Worm (Caenorhabditis elegans): Measurements from ENCODE around the gene pps-1.

Gene pps-1

ce11 chrIV:10141930-10142505 lies 19.8 kb upstream of the pps-1 start, which contains the start of the genes gst-2, gst-4 and dhs-12:
TSS of gene gst-2 (minus strand) at chrIV:10142061.
TSS of gene gst-4 (plus strand) at chrIV:10142225.
TSS of gene dhs-12 (plus strand) at chrIV:10142455.
- TF ChIP-seq ceh-83 (GFP tag; optimal IDR thresholded peaks at IDR 0.05): no peak
- TF ChIP-seq elt-3 (tag; optimal IDR thresholded peaks at IDR 0.05): no peak
- TF ChIP-seq unc-39 (tag; optimal IDR thresholded peaks at IDR 0.05): no peak
- no peak for TF ChIP-seq lin-13 (tag; optimal IDR thresholded peaks at IDR 0.05)
- TF ChIP-seq drap-1 (GFP tag; optimal IDR thresholded peaks at IDR 0.05): no peak
- TF ChIP-seq nhr-76 (tag; optimal IDR thresholded peaks at IDR 0.05): no peak
- no peak for TF ChIP-seq nhr-28 (tag; optimal IDR thresholded peaks at IDR 0.05)
- TF ChIP-seq unc-120 (tag; optimal IDR thresholded peaks at IDR 0.05; ENCODE audit: poor library complexity, severe bottlenecking): no peak
- no peak for TF ChIP-seq nhr-2 (tag; optimal IDR thresholded peaks at IDR 0.05)
- TF ChIP-seq nhr-237 (tag; optimal IDR thresholded peaks at IDR 0.05): no peak
- TF ChIP-seq zip-8 (tag; optimal IDR thresholded peaks at IDR 0.05): no peak
- no peak for TF ChIP-seq cnd-1 (tag; optimal IDR thresholded peaks at IDR 0.05)

ce11 chrIV:10143640-10144039 lies 18.2 kb upstream of the pps-1 start, which contains the start of gene msp-38:
TSS of gene msp-38 (minus strand) at chrIV:10143740.
- TF ChIP-seq unc-39 (tag; optimal IDR thresholded peaks at IDR 0.05) (no peak), elt-1 (tag; optimal IDR thresholded peaks at IDR 0.05; ENCODE audit: borderline replicate concordance, insufficient read depth) (no peak), nhr-12 (tag; optimal IDR thresholded peaks at IDR 0.05) (no peak), lin-32 (GFP tag; optimal IDR thresholded peaks at IDR 0.05) (no peak), ceh-83 (GFP tag; optimal IDR thresholded peaks at IDR 0.05) (no peak), drap-1 (GFP tag; optimal IDR thresholded peaks at IDR 0.05) (no peak)

ce11 chrIV:10144487-10144886 lies 17.3 kb upstream of the pps-1 start:
- no peak for TF ChIP-seq unc-62 (GFP tag; optimal IDR thresholded peaks at IDR 0.05)
- no peak for TF ChIP-seq flh-1 (GFP tag; optimal IDR thresholded peaks at IDR 0.05)
- TF ChIP-seq zip-8 (tag; optimal IDR thresholded peaks at IDR 0.05): no peak
- TF ChIP-seq mls-2 (tag; optimal IDR thresholded peaks at IDR 0.05): no peak
- TF ChIP-seq ces-1 (GFP tag; optimal IDR thresholded peaks at IDR 0.05): no peak
- TF ChIP-seq lin-32 (GFP tag; optimal IDR thresholded peaks at IDR 0.05): no peak
- TF ChIP-seq cnd-1 (tag; optimal IDR thresholded peaks at IDR 0.05): no peak
- TF ChIP-seq unc-39 (tag; optimal IDR thresholded peaks at IDR 0.05): no peak

ce11 chrIV:10144909-10145308 lies 16.9 kb upstream of the pps-1 start:
- TF ChIP-seq unc-120 (tag; optimal IDR thresholded peaks at IDR 0.05; ENCODE audit: poor library complexity, severe bottlenecking) (no peak), ham-2 (GFP tag; optimal IDR thresholded peaks at IDR 0.05) (no peak), cnd-1 (tag; optimal IDR thresholded peaks at IDR 0.05) (no peak), ces-1 (GFP tag; optimal IDR thresholded peaks at IDR 0.05) (no peak), ztf-11 (tag; optimal IDR thresholded peaks at IDR 0.05) (no peak), M03D4.4 (tag; optimal IDR thresholded peaks at IDR 0.05) (no peak), pha-4 (tag; optimal IDR thresholded peaks at IDR 0.05) (no peak), lin-13 (tag; optimal IDR thresholded peaks at IDR 0.05) (no peak), sptf-1 (tag; optimal IDR thresholded peaks at IDR 0.05) (no peak), unc-39 (tag; optimal IDR thresholded peaks at IDR 0.05) (no peak), mls-2 (tag; optimal IDR thresholded peaks at IDR 0.05) (no peak), nhr-237 (tag; optimal IDR thresholded peaks at IDR 0.05) (no peak), mep-1 (tag; optimal IDR thresholded peaks at IDR 0.05) (no peak), zip-8 (tag; optimal IDR thresholded peaks at IDR 0.05) (no peak), blmp-1 (tag; optimal IDR thresholded peaks at IDR 0.05) (no peak)

ce11 chrIV:10146885-10147284 lies 14.9 kb upstream of the pps-1 start, which contains the start of gene T14G10.8:
TSS of gene T14G10.8 (minus strand) at chrIV:10146985.
- TF ChIP-seq nhr-12 (tag; optimal IDR thresholded peaks at IDR 0.05) (no peak), elt-1 (tag; optimal IDR thresholded peaks at IDR 0.05; ENCODE audit: borderline replicate concordance, insufficient read depth) (no peak), unc-62 (GFP tag; optimal IDR thresholded peaks at IDR 0.05) (no peak)

ce11 chrIV:10148938-10149337 lies 12.9 kb upstream of the pps-1 start, which contains the start of gene pigs-1:
TSS of gene pigs-1 (minus strand) at chrIV:10149038.
- TF ChIP-seq unc-120 (tag; optimal IDR thresholded peaks at IDR 0.05; ENCODE audit: poor library complexity, severe bottlenecking) (no peak), ces-1 (GFP tag; optimal IDR thresholded peaks at IDR 0.05) (no peak), sptf-1 (tag; optimal IDR thresholded peaks at IDR 0.05) (no peak), flh-1 (GFP tag; optimal IDR thresholded peaks at IDR 0.05) (no peak), cnd-1 (tag; optimal IDR thresholded peaks at IDR 0.05) (no peak), lin-13 (tag; optimal IDR thresholded peaks at IDR 0.05) (no peak), nhr-76 (tag; optimal IDR thresholded peaks at IDR 0.05) (no peak), bed-3 (GFP tag; optimal IDR thresholded peaks at IDR 0.05) (no peak), zip-8 (tag; optimal IDR thresholded peaks at IDR 0.05) (no peak), pha-4 (tag; optimal IDR thresholded peaks at IDR 0.05) (no peak), elt-3 (tag; optimal IDR thresholded peaks at IDR 0.05) (no peak), blmp-1 (tag; optimal IDR thresholded peaks at IDR 0.05) (no peak), tbx-8 (GFP tag; optimal IDR thresholded peaks at IDR 0.05) (no peak), drap-1 (GFP tag; optimal IDR thresholded peaks at IDR 0.05) (no peak), ceh-43 (GFP tag; optimal IDR thresholded peaks at IDR 0.05) (no peak), nhr-2 (tag; optimal IDR thresholded peaks at IDR 0.05) (no peak), ztf-11 (tag; optimal IDR thresholded peaks at IDR 0.05) (no peak), lsy-2 (tag; optimal IDR thresholded peaks at IDR 0.05) (no peak), sem-2 (GFP tag; optimal IDR thresholded peaks at IDR 0.05) (no peak), unc-39 (tag; optimal IDR thresholded peaks at IDR 0.05) (no peak)

Measured in whole organism, mixed stage, embryonic.